Worm (Caenorhabditis elegans) whole organism, early embryonic: ENCODE data around the gene mpz-3.

ENCODE experiments used
- B0310.2 ChIP-seq: sonication (generic microtip); optimal IDR thresholded peaks from 2 replicates; lab custom pipeline; 2016; ENCODE audit warnings: mild to moderate bottlenecking, missing genetic modification characterization, missing compliant biosample characterization
- F13C5.2 ChIP-seq: sonication (generic microtip); optimal IDR thresholded peaks from 2 replicates; lab custom pipeline; 2017; ENCODE audit warnings: mild to moderate bottlenecking, missing genetic modification characterization, inconsistent platforms, missing compliant biosample characterization
- aly-1 ChIP-seq: sonication (generic microtip); optimal IDR thresholded peaks from 2 replicates; lab custom pipeline; 2016; ENCODE audit warnings: missing genetic modification characterization, missing compliant biosample characterization
- ama-1 ChIP-seq: fragments of 150-350 bp; optimal IDR thresholded peaks from 2 replicates; lab custom pipeline; 2014
- ceh-13 ChIP-seq: fragments of 200-800 bp; sonication (Bioruptor generic); optimal IDR thresholded peaks from 2 replicates; lab custom pipeline; 2018; ENCODE audit warnings: mild to moderate bottlenecking, missing genetic modification characterization, missing compliant biosample characterization
- ceh-36 ChIP-seq: sonication (generic microtip); optimal IDR thresholded peaks from 2 replicates; lab custom pipeline; 2016; ENCODE audit warnings: missing genetic modification characterization, inconsistent platforms, missing compliant biosample characterization
- ets-7 ChIP-seq: sonication (generic microtip); optimal IDR thresholded peaks from 2 replicates; lab custom pipeline; 2016; ENCODE audit warnings: missing genotype, missing genetic modification characterization, missing compliant biosample characterization
- flt-1 ChIP-seq: fragments of 200-800 bp; sonication (Bioruptor generic); IDR thresholded peaks from 2 replicates; pipeline ENCODE4 v1.3.6; 2022; ENCODE audit warnings: missing genetic modification characterization, missing compliant biosample characterization
- hmbx-1 ChIP-seq: sonication (generic microtip); optimal IDR thresholded peaks from 2 replicates; lab custom pipeline; 2016; ENCODE audit warnings: mild to moderate bottlenecking, missing genetic modification characterization, missing compliant biosample characterization
- hmg-4 ChIP-seq: fragments of 200-800 bp; sonication (Bioruptor generic); optimal IDR thresholded peaks from 2 replicates; lab custom pipeline; 2018; ENCODE audit warnings: mild to moderate bottlenecking, missing genetic modification characterization, missing compliant biosample characterization
- hnd-1 ChIP-seq: sonication (generic microtip); optimal IDR thresholded peaks from 2 replicates; lab custom pipeline; 2016; ENCODE audit warnings: missing genetic modification characterization, missing compliant biosample characterization
- pes-1 ChIP-seq: fragments of 200-800 bp; sonication (Bioruptor generic); IDR thresholded peaks from 2 replicates; pipeline ENCODE4 v1.3.6; 2022; ENCODE audit warnings: missing genetic modification reagents, missing genetic modification characterization, missing compliant biosample characterization
- scrt-1 ChIP-seq: fragments of 200-800 bp; sonication (Bioruptor generic); IDR thresholded peaks from 2 replicates; pipeline ENCODE4 v1.3.6; 2022; ENCODE audit warnings: missing genetic modification characterization, missing compliant biosample characterization
- sea-1 ChIP-seq: fragments of 200-800 bp; sonication (Bioruptor generic); conservative IDR thresholded peaks from 2 replicates; pipeline ENCODE4 v1.3.6; 2022; ENCODE audit warnings: missing genetic modification characterization, missing compliant biosample characterization
- tbx-11 ChIP-seq: fragments of 200-800 bp; sonication (Bioruptor generic); IDR thresholded peaks from 2 replicates; pipeline ENCODE4 v1.3.6; 2022; ENCODE audit warnings: missing genetic modification characterization, missing compliant biosample characterization
- tbx-37 ChIP-seq: fragments of 200-800 bp; sonication (Bioruptor generic); conservative IDR thresholded peaks from 2 replicates; pipeline ENCODE4 v1.3.6; 2022; ENCODE audit warnings: missing genetic modification reagents, missing genetic modification characterization, missing compliant biosample characterization
- tra-4 ChIP-seq: sonication (generic microtip); optimal IDR thresholded peaks from 2 replicates; lab custom pipeline; 2017; ENCODE audit warnings: missing genetic modification characterization, missing compliant biosample characterization

mpz-3 gene

DNA sequence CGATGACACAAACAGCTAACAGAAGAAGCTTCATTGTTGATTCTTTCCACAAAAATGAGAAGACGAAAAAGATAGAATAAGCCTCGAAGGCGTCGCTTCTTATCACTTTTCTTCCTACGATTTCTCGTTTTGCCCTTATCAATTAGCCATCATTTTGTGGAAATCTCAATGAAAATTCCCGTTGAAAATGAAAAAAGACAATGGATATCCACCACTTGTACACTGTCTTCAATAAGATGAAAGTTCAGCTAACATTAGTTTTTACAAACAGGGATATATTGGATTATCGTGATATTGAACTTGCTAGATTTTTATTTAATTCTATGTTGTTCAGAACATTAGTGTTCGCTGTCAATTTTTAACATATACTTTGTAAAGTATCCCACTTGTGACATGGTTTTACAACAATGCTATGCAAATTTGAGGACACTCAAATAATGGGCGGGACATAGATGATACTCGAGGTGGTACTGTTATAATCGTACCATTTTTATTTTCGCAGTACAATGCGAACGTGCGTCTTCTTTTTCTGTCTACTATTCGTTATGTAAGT is 1.5 kb upstream of the mpz-3 start, which contains the start of the genes F18C5.5 and F18C5.9:
Gene F18C5.5, minus strand, starts transcription at position 101 of the 553 bp plus-strand sequence.
Gene F18C5.9, plus strand, starts transcription at position 503 of the 553 bp plus-strand sequence.
- no peak for TF ChIP-seq hmg-4 (GFP tag; lab: Kevin White, UChicago)
- no peak for TF ChIP-seq F13C5.2 (tag; lab: Kevin White, UChicago)
- TF ChIP-seq B0310.2, result no peak
- no peak for TF ChIP-seq tra-4 (tag; lab: Kevin White, UChicago)
- TF ChIP-seq hmbx-1 (tag; lab: Kevin White, UChicago), result no peak
- no peak for TF ChIP-seq aly-1 (tag; lab: Kevin White, UChicago)
- no peak for TF ChIP-seq hnd-1
- no peak for TF ChIP-seq sea-1 (GFP tag; lab: Robert Waterston, UW)

DNA sequence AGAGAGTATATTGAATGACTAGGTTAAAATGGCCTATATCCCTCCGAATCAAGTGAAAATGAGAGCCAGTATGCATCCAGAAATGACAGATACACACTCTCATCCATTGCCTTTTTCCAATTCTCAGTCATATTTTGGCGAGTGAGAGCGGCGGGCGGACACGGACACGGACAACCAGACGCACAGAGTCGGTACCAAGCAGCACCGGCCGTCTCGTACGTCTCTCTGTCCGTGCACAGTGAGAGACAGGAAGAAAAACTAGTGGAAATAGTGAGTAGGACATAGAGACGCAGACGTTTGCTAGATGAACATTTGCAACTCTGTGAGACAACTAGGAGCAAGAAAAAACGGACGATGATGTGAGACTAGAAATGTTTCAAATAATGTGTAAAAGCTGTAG is 2.0 kb downstream of the mpz-3 start:
- no peak for TF ChIP-seq hmg-4 (GFP tag; lab: Kevin White, UChicago)
- TF ChIP-seq hmbx-1 (tag; lab: Kevin White, UChicago), result no peak
- TF ChIP-seq scrt-1 (GFP tag; lab: Robert Waterston, UW), result no peak
- TF ChIP-seq tbx-11, result no peak
- TF ChIP-seq tbx-37 (GFP tag; lab: Robert Waterston, UW), result no peak
- TF ChIP-seq flt-1 (GFP tag; lab: Robert Waterston, UW), result no peak
- no peak for TF ChIP-seq ets-7 (tag; lab: Kevin White, UChicago)
- no peak for TF ChIP-seq hnd-1
- no peak for TF ChIP-seq ceh-13
- TF ChIP-seq tra-4 (tag; lab: Kevin White, UChicago), result no peak

ce11 chrII:6562203-6562867 is 2.9 kb downstream of the mpz-3 start:
- no peak for TF ChIP-seq hmbx-1 (tag; lab: Kevin White, UChicago)
- no peak for TF ChIP-seq ceh-36 (tag; lab: Kevin White, UChicago)
- no peak for TF ChIP-seq hmg-4 (GFP tag; lab: Kevin White, UChicago)
- TF ChIP-seq ceh-13, result no peak
- no peak for TF ChIP-seq pes-1 (GFP tag; lab: Robert Waterston, UW)
- no peak for TF ChIP-seq sea-1 (GFP tag; lab: Robert Waterston, UW)
- TF ChIP-seq tra-4 (tag; lab: Kevin White, UChicago), result no peak
- TF ChIP-seq F13C5.2 (tag; lab: Kevin White, UChicago), result no peak
- TF ChIP-seq tbx-11, result no peak

ce11 chrII:6561300-6561699 is 3.9 kb downstream of the mpz-3 start, which contains the start of gene F18C5.10:
Gene F18C5.10 (minus strand): TSS chrII:6561444.
- TF ChIP-seq tra-4 (tag; lab: Kevin White, UChicago) (no peak), aly-1 (tag; lab: Kevin White, UChicago) (no peak), B0310.2 (no peak), pes-1 (GFP tag; lab: Robert Waterston, UW) (no peak), flt-1 (GFP tag; lab: Robert Waterston, UW) (no peak), F13C5.2 (tag; lab: Kevin White, UChicago) (no peak), ceh-36 (tag; lab: Kevin White, UChicago) (no peak), hnd-1 (no peak), ama-1 (lab: Kevin White, UChicago) (no peak), tbx-37 (GFP tag; lab: Robert Waterston, UW) (no peak), ets-7 (tag; lab: Kevin White, UChicago) (no peak), tbx-11 (no peak), hmg-4 (GFP tag; lab: Kevin White, UChicago) (no peak)

- TF ChIP-seq ets-7 (tag; lab: Kevin White, UChicago) (no peak), ceh-36 (tag; lab: Kevin White, UChicago) (no peak), tbx-37 (GFP tag; lab: Robert Waterston, UW) (no peak), B0310.2 (no peak), pes-1 (GFP tag; lab: Robert Waterston, UW) (no peak), hmg-4 (GFP tag; lab: Kevin White, UChicago) (no peak), ceh-13 (no peak), ama-1 (lab: Kevin White, UChicago) (no peak), sea-1 (GFP tag; lab: Robert Waterston, UW) (no peak), flt-1 (GFP tag; lab: Robert Waterston, UW) (no peak), hnd-1 (no peak)
These were observed 4.9 kb downstream of the mpz-3 start for ce11 chrII:6560291-6560690.

DNA sequence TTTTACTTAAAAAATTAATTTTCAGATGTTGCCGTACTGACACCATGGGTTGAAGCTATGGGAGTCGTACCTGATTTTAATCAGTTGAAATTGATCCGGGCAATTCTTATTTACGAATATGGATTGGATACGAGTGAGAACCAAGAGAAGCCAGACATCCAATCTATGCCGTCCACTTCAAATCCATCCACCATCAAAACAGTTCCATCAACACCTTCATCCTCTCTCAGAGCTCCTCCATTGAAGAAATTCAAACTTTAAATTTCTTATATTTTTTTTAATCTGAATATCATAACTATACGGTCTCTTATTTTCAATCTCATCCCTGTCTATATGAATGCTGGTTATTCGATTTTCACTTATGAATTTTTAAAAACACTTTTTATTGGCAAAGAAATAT is 6.3 kb downstream of the mpz-3 start:
- TF ChIP-seq aly-1 (tag; lab: Kevin White, UChicago) (no peak), F13C5.2 (tag; lab: Kevin White, UChicago) (no peak), ets-7 (tag; lab: Kevin White, UChicago) (no peak), scrt-1 (GFP tag; lab: Robert Waterston, UW) (no peak), tbx-37 (GFP tag; lab: Robert Waterston, UW) (no peak), ceh-36 (tag; lab: Kevin White, UChicago) (no peak), flt-1 (GFP tag; lab: Robert Waterston, UW) (no peak), pes-1 (GFP tag; lab: Robert Waterston, UW) (no peak), tra-4 (tag; lab: Kevin White, UChicago) (no peak), B0310.2 (no peak), hmg-4 (GFP tag; lab: Kevin White, UChicago) (no peak), tbx-11 (no peak), sea-1 (GFP tag; lab: Robert Waterston, UW) (no peak), hnd-1 (no peak), hmbx-1 (tag; lab: Kevin White, UChicago) (no peak), ceh-13 (no peak), ama-1 (lab: Kevin White, UChicago) (no peak)

DNA sequence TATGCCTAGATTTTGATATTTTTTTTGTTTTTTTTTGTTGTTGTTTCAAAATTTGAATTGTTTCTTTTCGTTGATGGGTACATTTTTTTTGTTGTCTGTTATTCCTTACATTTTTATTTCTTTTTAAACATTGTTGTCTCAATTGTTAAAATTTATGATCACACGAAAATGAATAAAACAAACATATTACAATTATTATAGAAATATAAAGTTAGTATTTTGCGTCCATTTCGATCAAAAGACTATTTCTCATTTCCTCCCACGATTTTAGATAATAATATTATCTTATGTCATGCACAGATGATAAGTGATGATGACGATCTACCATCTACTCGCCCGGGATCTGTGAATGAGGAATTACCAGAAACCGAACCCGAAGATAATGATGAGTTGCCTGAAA is 10.5 kb downstream of the mpz-3 start, which contains the start of gene wrn-1:
Gene wrn-1, plus strand, starts transcription at position 301 of the 400 bp plus-strand sequence.
- TF ChIP-seq sea-1 (GFP tag; lab: Robert Waterston, UW), result no peak
- no peak for TF ChIP-seq flt-1 (GFP tag; lab: Robert Waterston, UW)
- no peak for TF ChIP-seq F13C5.2 (tag; lab: Kevin White, UChicago)
- TF ChIP-seq scrt-1 (GFP tag; lab: Robert Waterston, UW), result no peak
